Worm (Caenorhabditis elegans): Measurements from ENCODE around the gene Y6G8.5.

ce11 chrV:17595691-17596090 is 19.8 kb downstream of the Y6G8.5 start:
- TF ChIP-seq ceh-82 (tag; optimal IDR thresholded peaks at IDR 0.05) = no peak
- no peak for TF ChIP-seq ztf-4 (tag; optimal IDR thresholded peaks at IDR 0.05)
